Fruit fly (Drosophila melanogaster): ENCODE results near the gene AlaRS.

The AlaRS gene

dm6 chr2L:8381508-8382036, at the start of gene AlaRS:
TSS of gene AlaRS (minus strand) at chr2L:8381764.
- TF ChIP-seq eg (GFP tag; IDR thresholded peaks at IDR 0.05), result 0 out of 3 replicates have a peak, but pooled peaks have one; percentile 48
- TF ChIP-seq topi (GFP tag; optimal IDR thresholded peaks at IDR 0.05), result peak; percentile 44
- peak; percentile 5 for TF ChIP-seq CG6854 (GFP tag; optimal IDR thresholded peaks at IDR 0.05)
- TF ChIP-seq Hr39 (GFP tag; optimal IDR thresholded peaks at IDR 0.05), result peak; percentile 32
- TF ChIP-seq Eip78C (GFP tag), result peak; percentile 79
- no peak for TF ChIP-seq CG10669 (GFP tag; optimal IDR thresholded peaks at IDR 0.05)
- peak; percentile 48 for TF ChIP-seq Hr4 (GFP tag; optimal IDR thresholded peaks at IDR 0.05)
- TF ChIP-seq Ets21C (GFP tag; optimal IDR thresholded peaks at IDR 0.05), result no peak
- peak; percentile 37 for TF ChIP-seq acj6 (GFP tag; optimal IDR thresholded peaks at IDR 0.05)
- TF ChIP-seq fkh (GFP tag; optimal IDR thresholded peaks at IDR 0.05), result peak; percentile 66
- no peak for TF ChIP-seq Gug (GFP tag; IDR thresholded peaks at IDR 0.05)
- TF ChIP-seq CG6163 (GFP tag; IDR thresholded peaks at IDR 0.05), result peak; percentile 37; the same call in 1 of the 3 replicates
- TF ChIP-seq Ets96B (tag; optimal IDR thresholded peaks at IDR 0.05), result peak; percentile 1
- peak; percentile 45; the same call in 1 of the 3 replicates for TF ChIP-seq CG8119 (GFP tag; IDR thresholded peaks at IDR 0.05)
- peak; percentile 46 for TF ChIP-seq dsx (GFP tag; optimal IDR thresholded peaks at IDR 0.05; ENCODE audit: poor library complexity, severe bottlenecking)
- peak; percentile 15 for TF ChIP-seq CG6808 (GFP tag; optimal IDR thresholded peaks at IDR 0.05)
- TF ChIP-seq CG34406 (GFP tag; optimal IDR thresholded peaks at IDR 0.05), result peak; percentile 29
- TF ChIP-seq lz (GFP tag; optimal IDR thresholded peaks at IDR 0.05), result peak; percentile 38
- TF ChIP-seq CG32006 (GFP tag; optimal IDR thresholded peaks at IDR 0.05), result peak; percentile 14
- no peak for TF ChIP-seq CG11902 (GFP tag; optimal IDR thresholded peaks at IDR 0.05)
- no peak for TF ChIP-seq CG8319 (GFP tag; optimal IDR thresholded peaks at IDR 0.05)
- no peak for TF ChIP-seq spab (GFP tag; optimal IDR thresholded peaks at IDR 0.05)
- peak; percentile 64 for TF ChIP-seq Smox (GFP tag; optimal IDR thresholded peaks at IDR 0.05)
- peak; percentile 6 for TF ChIP-seq CG9139 (GFP tag; optimal IDR thresholded peaks at IDR 0.05)
- TF ChIP-seq CG10631 (GFP tag; optimal IDR thresholded peaks at IDR 0.05), result peak; percentile 32
- peak; percentile 42 for TF ChIP-seq pdm3 (GFP tag; optimal IDR thresholded peaks at IDR 0.05)
- TF ChIP-seq Eip93F (GFP tag; optimal IDR thresholded peaks at IDR 0.05), result peak; percentile 9
- TF ChIP-seq fd59A (GFP tag; optimal IDR thresholded peaks at IDR 0.05), result no peak
- TF ChIP-seq Eip75B (GFP tag; optimal IDR thresholded peaks at IDR 0.05), result peak; percentile 38
- no peak for TF ChIP-seq CG16779 (tag; optimal IDR thresholded peaks at IDR 0.05)
- no peak for TF ChIP-seq Lpt (GFP tag; optimal IDR thresholded peaks at IDR 0.05)
- no peak for TF ChIP-seq Hr38 (GFP tag; optimal IDR thresholded peaks at IDR 0.05)
- peak; percentile 2 for TF ChIP-seq CG8632 (GFP tag; optimal IDR thresholded peaks at IDR 0.05)
- TF ChIP-seq CG3919 (GFP tag; optimal IDR thresholded peaks at IDR 0.05), result peak; percentile 48
- no peak for TF ChIP-seq CG1621 (tag; optimal IDR thresholded peaks at IDR 0.05)
- peak in 1 of 2 experiments; percentile 11 for TF ChIP-seq ss (GFP tag; optimal IDR thresholded peaks at IDR 0.05)
- peak; percentile 16 for TF ChIP-seq CG6792 (GFP tag; optimal IDR thresholded peaks at IDR 0.05)
- peak; percentile 59 for TF ChIP-seq OdsH (GFP tag; optimal IDR thresholded peaks at IDR 0.05)
- peak; percentile 39 for TF ChIP-seq achi (GFP tag; optimal IDR thresholded peaks at IDR 0.05)
- TF ChIP-seq salr (GFP tag; optimal IDR thresholded peaks at IDR 0.05), result peak in 1 of 2 experiments; percentile 19
- no peak for TF ChIP-seq CG11762 (GFP tag; optimal IDR thresholded peaks at IDR 0.05; ENCODE audit: insufficient read depth)
- peak; percentile 39 for TF ChIP-seq CG15336 (GFP tag; IDR thresholded peaks at IDR 0.05)
- peak; percentile 45 for TF ChIP-seq Sox14 (GFP tag; optimal IDR thresholded peaks at IDR 0.05)
- TF ChIP-seq CG4318 (GFP tag; optimal IDR thresholded peaks at IDR 0.05), result no peak
- no peak for TF ChIP-seq CG11294 (GFP tag; IDR thresholded peaks at IDR 0.05)
- TF ChIP-seq cyc (GFP tag; optimal IDR thresholded peaks at IDR 0.05), result peak; percentile 29
- peak; percentile 52 for TF ChIP-seq Sox102F (GFP tag; optimal IDR thresholded peaks at IDR 0.05)
- TF ChIP-seq Sox15 (GFP tag; optimal IDR thresholded peaks at IDR 0.05), result peak; percentile 12
- TF ChIP-seq esn (GFP tag; optimal IDR thresholded peaks at IDR 0.05), result peak; percentile 63
- peak; percentile 19 for TF ChIP-seq CG31627 (GFP tag; optimal IDR thresholded peaks at IDR 0.05)
- no peak for TF ChIP-seq dac (GFP tag; optimal IDR thresholded peaks at IDR 0.05)
